Worm (Caenorhabditis elegans) whole organism, L4/young adult: ENCODE results near the gene inx-3.

Experiments used
- W03F9.2 ChIP-seq: fragments of 150-350 bp; optimal IDR thresholded peaks from 2 replicates; lab custom pipeline; 2014; ENCODE audit warnings: missing biosample characterization, missing genetic modification characterization
- dao-5 ChIP-seq: sonication (generic microtip); optimal IDR thresholded peaks from 2 replicates; lab custom pipeline; 2016; ENCODE audit warnings: missing genotype, missing genetic modification characterization, moderate library complexity, missing compliant biosample characterization

DNA sequence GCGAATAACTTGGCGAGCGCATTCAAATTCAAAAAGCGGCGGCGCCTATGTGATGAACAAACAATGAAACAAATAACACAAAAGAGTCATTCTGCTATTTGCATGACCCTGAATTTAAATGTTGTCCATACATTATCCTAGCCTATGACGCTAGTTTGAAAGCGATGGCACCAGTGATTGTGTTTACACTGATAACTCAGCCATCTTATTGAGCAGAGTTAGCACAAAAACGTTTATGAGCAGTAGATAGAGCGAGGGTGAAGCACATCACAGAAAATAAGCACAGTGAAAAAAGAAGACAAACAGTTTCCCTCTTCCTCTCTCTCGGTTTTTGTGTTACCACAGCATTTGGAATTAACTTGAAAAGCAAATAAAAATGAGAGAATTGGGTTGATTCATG, 47.3 kb downstream of the inx-3 start:
- no peak for TF ChIP-seq W03F9.2
- TF ChIP-seq dao-5 (tag; lab: Kevin White, UChicago): no peak
